Worm (Caenorhabditis elegans) whole organism, L2 larva: ENCODE results near the gene F32D8.5.

Source experiments
- F13H6.1 ChIP-seq: sonication (generic microtip); optimal IDR thresholded peaks from 2 replicates; lab custom pipeline; 2016; ENCODE audit warnings: missing genetic modification characterization, missing compliant biosample characterization
- R02D3.7 ChIP-seq: fragments of 150-350 bp; optimal IDR thresholded peaks from 2 replicates; lab custom pipeline; 2014; ENCODE audit warnings: missing biosample characterization, missing genetic modification characterization
- egl-27 ChIP-seq: sonication (generic microtip); optimal IDR thresholded peaks from 3 replicates; lab custom pipeline; 2017; ENCODE audit warnings: missing biosample characterization, missing genetic modification reagents, missing genetic modification characterization
- elt-1 ChIP-seq: fragments of 150-350 bp; optimal IDR thresholded peaks from 2 replicates; lab custom pipeline; 2014; ENCODE audit warnings: missing biosample characterization, missing genetic modification characterization
- lin-39 ChIP-seq: fragments of 150-350 bp; optimal IDR thresholded peaks from 2 replicates; lab custom pipeline; 2014; ENCODE audit warnings: missing biosample characterization, missing genetic modification reagents, missing genetic modification characterization
- lsy-2 ChIP-seq, 2 experiments: fragments of 150-350 bp in 1 of 2; sonication (generic microtip) in 1 of 2; optimal IDR thresholded peaks; 2 replicates each; lab custom pipeline; 2014 to 2017; ENCODE audit warnings: missing biosample characterization in 2 of 2, missing genetic modification characterization in 2 of 2
- mbf-1 ChIP-seq: sonication (generic microtip); optimal IDR thresholded peaks from 2 replicates; lab custom pipeline; 2017; ENCODE audit warnings: missing biosample characterization, missing genetic modification characterization
- nhr-10 ChIP-seq: sonication (generic microtip); optimal IDR thresholded peaks from 2 replicates; lab custom pipeline; 2017; ENCODE audit warnings: missing biosample characterization, missing genetic modification characterization
- nhr-11 ChIP-seq: fragments of 150-350 bp; optimal IDR thresholded peaks from 2 replicates; lab custom pipeline; 2014; ENCODE audit warnings: missing biosample characterization, missing genetic modification characterization
- nhr-237 ChIP-seq: fragments of 150-350 bp; optimal IDR thresholded peaks from 2 replicates; lab custom pipeline; 2014; ENCODE audit warnings: missing biosample characterization, missing genetic modification characterization
- nhr-77 ChIP-seq: fragments of 150-350 bp; optimal IDR thresholded peaks from 2 replicates; lab custom pipeline; 2014; ENCODE audit warnings: missing biosample characterization, missing genetic modification characterization
- unc-39 ChIP-seq: fragments of 150-350 bp; optimal IDR thresholded peaks from 2 replicates; lab custom pipeline; 2014; ENCODE audit warnings: missing biosample characterization, missing genetic modification characterization

ce11 chrV:10939990-10940570 is 45.5 kb downstream of the F32D8.5 start:
- TF ChIP-seq F13H6.1 (tag; lab: Kevin White, UChicago) = no peak
- no peak for TF ChIP-seq unc-39
- no peak for TF ChIP-seq nhr-10 (tag; lab: Kevin White, UChicago)
- TF ChIP-seq nhr-11 (tag; lab: Kevin White, UChicago) = no peak
- TF ChIP-seq mbf-1 (tag; lab: Kevin White, UChicago) = no peak
- no peak for TF ChIP-seq lsy-2 (tag; optimal IDR thresholded peaks at IDR 0.05; lab: Kevin White, UChicago)
- TF ChIP-seq nhr-237 = no peak
- no peak for TF ChIP-seq R02D3.7
- no peak for TF ChIP-seq lin-39 (tag; lab: Kevin White, UChicago)
- TF ChIP-seq egl-27 (tag; lab: Kevin White, UChicago) = no peak
- TF ChIP-seq elt-1 (tag; lab: Kevin White, UChicago) = no peak
- no peak for TF ChIP-seq nhr-77 (tag; lab: Kevin White, UChicago)
